Fruit fly (Drosophila melanogaster): Measurements from ENCODE around the gene CG13887.

Gene CG13887

DNA sequence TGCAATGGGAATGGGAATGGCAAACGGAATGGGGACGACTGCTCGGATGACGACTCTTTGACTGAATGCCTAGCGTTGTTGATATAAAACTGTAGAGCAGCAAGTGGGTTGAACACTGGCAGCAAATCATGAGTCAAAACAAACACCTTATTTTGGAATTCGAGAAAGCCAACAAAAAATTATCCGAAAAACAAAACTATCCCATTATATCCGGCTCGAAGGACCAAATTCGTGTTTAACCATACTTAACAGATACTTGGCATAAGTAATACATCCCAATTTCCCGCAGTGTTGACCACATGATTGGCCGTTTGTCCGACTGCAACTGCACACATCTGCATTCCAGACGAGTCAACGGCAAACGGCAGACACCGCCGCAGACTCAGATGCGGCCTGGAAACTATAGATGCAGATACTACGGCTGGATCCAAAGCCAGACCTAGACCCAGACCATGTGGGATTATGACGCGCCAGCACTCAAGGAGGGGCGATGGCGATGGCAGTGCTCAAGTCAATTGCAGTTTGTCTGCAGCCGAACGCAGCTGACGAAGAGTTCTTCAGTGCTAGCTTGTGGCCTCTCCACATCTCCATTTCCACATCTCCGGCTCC, 24.3 kb upstream of the CG13887 start (continued):
- peak; percentile 73 for TF ChIP-seq CG8632 (GFP tag; optimal IDR thresholded peaks at IDR 0.05)
- TF ChIP-seq CG6276 (GFP tag; optimal IDR thresholded peaks at IDR 0.05): peak; percentile 95
- TF ChIP-seq CG10631 (GFP tag; optimal IDR thresholded peaks at IDR 0.05): peak; percentile 91
- TF ChIP-seq CG16779 (tag; optimal IDR thresholded peaks at IDR 0.05): peak; percentile 85
- no peak for TF ChIP-seq Blimp-1 (GFP tag; optimal IDR thresholded peaks at IDR 0.05)
- TF ChIP-seq CG3032 (tag; optimal IDR thresholded peaks at IDR 0.05): peak; percentile 90
- TF ChIP-seq CG6792 (GFP tag; optimal IDR thresholded peaks at IDR 0.05): peak; percentile 77
- no peak for TF ChIP-seq CG6854 (GFP tag; optimal IDR thresholded peaks at IDR 0.05)
- TF ChIP-seq dac (GFP tag; optimal IDR thresholded peaks at IDR 0.05): peak; percentile 90
- TF ChIP-seq Sox15 (GFP tag; optimal IDR thresholded peaks at IDR 0.05): peak; percentile 51
- TF ChIP-seq CG15336 (GFP tag; IDR thresholded peaks at IDR 0.05): peak; percentile 96

DNA sequence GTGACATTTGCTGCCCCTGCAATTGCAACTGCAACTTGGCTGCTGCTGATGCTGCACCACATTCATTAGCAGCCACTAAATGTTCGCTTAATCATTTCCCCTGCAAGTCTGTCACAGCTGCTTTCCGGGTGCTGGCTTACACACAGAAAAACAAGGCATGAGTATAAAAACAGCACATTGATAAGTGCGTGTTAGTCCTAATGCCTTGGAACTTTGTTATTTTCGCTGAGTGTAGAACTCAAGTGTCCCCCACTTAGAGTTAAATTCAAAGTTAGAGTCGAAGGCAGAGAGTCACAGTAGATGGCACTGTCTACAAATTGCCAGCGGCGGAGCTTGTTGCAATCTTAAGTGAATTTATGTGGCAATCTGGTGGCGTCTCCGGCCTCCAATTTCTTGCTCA, 23.8 kb upstream of the CG13887 start:
- peak; percentile 28 for TF ChIP-seq net (GFP tag; optimal IDR thresholded peaks at IDR 0.05)
- no peak for TF ChIP-seq CG6792 (GFP tag; optimal IDR thresholded peaks at IDR 0.05)
- TF ChIP-seq CG8119 (GFP tag; IDR thresholded peaks at IDR 0.05): no peak
- peak; percentile 40; the same call in 2 of the 3 replicates for TF ChIP-seq eg (GFP tag; IDR thresholded peaks at IDR 0.05)
- TF ChIP-seq dsx (GFP tag; optimal IDR thresholded peaks at IDR 0.05; ENCODE audit: poor library complexity, severe bottlenecking): peak; percentile 0
- peak in 1 of 2 experiments; percentile 25 for TF ChIP-seq ss (GFP tag; optimal IDR thresholded peaks at IDR 0.05)
- no peak for TF ChIP-seq Eip75B (GFP tag; optimal IDR thresholded peaks at IDR 0.05)
- TF ChIP-seq Hr39 (GFP tag; optimal IDR thresholded peaks at IDR 0.05): no peak
- TF ChIP-seq achi (GFP tag; optimal IDR thresholded peaks at IDR 0.05): peak; percentile 22
- TF ChIP-seq vri (GFP tag; optimal IDR thresholded peaks at IDR 0.05): no peak
- peak; percentile 15 for TF ChIP-seq Lpt (GFP tag; optimal IDR thresholded peaks at IDR 0.05)
- TF ChIP-seq fd59A (GFP tag; optimal IDR thresholded peaks at IDR 0.05): no peak
- TF ChIP-seq CG3919 (GFP tag; optimal IDR thresholded peaks at IDR 0.05): peak; percentile 34
- no peak for TF ChIP-seq CG16779 (tag; optimal IDR thresholded peaks at IDR 0.05)
- TF ChIP-seq Blimp-1 (GFP tag; optimal IDR thresholded peaks at IDR 0.05): no peak
- TF ChIP-seq CG8632 (GFP tag; optimal IDR thresholded peaks at IDR 0.05): no peak
- TF ChIP-seq pdm3 (GFP tag; optimal IDR thresholded peaks at IDR 0.05): peak; percentile 28
- TF ChIP-seq CG7368 (GFP tag; optimal IDR thresholded peaks at IDR 0.05): peak; percentile 44
- peak; percentile 30 for TF ChIP-seq CG32006 (GFP tag; optimal IDR thresholded peaks at IDR 0.05)
- peak; percentile 12 for TF ChIP-seq Ets96B (tag; optimal IDR thresholded peaks at IDR 0.05)
- TF ChIP-seq CG6163 (GFP tag; IDR thresholded peaks at IDR 0.05): peak; percentile 54
- no peak for TF ChIP-seq acj6 (GFP tag; optimal IDR thresholded peaks at IDR 0.05)
- no peak for TF ChIP-seq CG4318 (GFP tag; optimal IDR thresholded peaks at IDR 0.05)
- TF ChIP-seq CG10669 (GFP tag; optimal IDR thresholded peaks at IDR 0.05): peak; percentile 16
- TF ChIP-seq Gug (GFP tag; IDR thresholded peaks at IDR 0.05): peak; percentile 27; the same call in 1 of the 2 replicates
- no peak for TF ChIP-seq CG11902 (GFP tag; optimal IDR thresholded peaks at IDR 0.05)
- peak; percentile 22 for TF ChIP-seq CG3032 (tag; optimal IDR thresholded peaks at IDR 0.05)
- TF ChIP-seq spab (GFP tag; optimal IDR thresholded peaks at IDR 0.05): peak; percentile 14
- no peak for TF ChIP-seq salr (GFP tag; optimal IDR thresholded peaks at IDR 0.05)
- TF ChIP-seq Eip78C (GFP tag): peak; percentile 75
- TF ChIP-seq CG34406 (GFP tag; optimal IDR thresholded peaks at IDR 0.05): no peak
- TF ChIP-seq CG11762 (GFP tag; optimal IDR thresholded peaks at IDR 0.05; ENCODE audit: insufficient read depth): no peak
